Worm (Caenorhabditis elegans) whole organism, L4 larva: ENCODE data around the gene ced-9.

ENCODE experiments used
- F37D6.2 ChIP-seq: sonication (generic microtip); optimal IDR thresholded peaks from 2 replicates; lab custom pipeline; 2016; ENCODE audit warnings: mild to moderate bottlenecking, missing genetic modification characterization, missing compliant biosample characterization
- F44E2.7 ChIP-seq: fragments of 200-800 bp; sonication (Bioruptor generic); IDR thresholded peaks from 2 replicates; pipeline ENCODE4 v2.1.2; 2022; ENCODE audit warnings: missing genetic modification characterization, missing compliant biosample characterization
- F49E8.2 ChIP-seq: sonication (generic microtip); optimal IDR thresholded peaks from 2 replicates; lab custom pipeline; 2016; ENCODE audit warnings: missing compliant biosample characterization, mild to moderate bottlenecking, missing genetic modification characterization, borderline replicate concordance
- ZK337.2 ChIP-seq: fragments of 200-800 bp; sonication (Bioruptor generic); IDR thresholded peaks from 2 replicates; pipeline ENCODE4 v1.3.6; 2022; ENCODE audit warnings: missing genetic modification reagents, missing genetic modification characterization, missing compliant biosample characterization
- ZK546.5 ChIP-seq, 2 experiments: sonication (generic microtip); optimal IDR thresholded peaks; 2 replicates each; lab custom pipeline; 2017; ENCODE audit warnings: missing biosample characterization in 2 of 2, missing genetic modification characterization in 2 of 2
- aha-1 ChIP-seq: fragments of 150-350 bp; peaks from one replicate; lab custom pipeline; 2014; ENCODE audit warnings: missing biosample characterization, missing genetic modification characterization
- attf-4 ChIP-seq: sonication (generic microtip); optimal IDR thresholded peaks from 3 replicates; lab custom pipeline; 2017; ENCODE audit warnings: missing biosample characterization, missing genetic modification characterization
- ceh-20 ChIP-seq: fragments of 200-800 bp; sonication (Bioruptor generic); IDR thresholded peaks from 2 replicates; pipeline ENCODE4 v1.3.6; 2022; ENCODE audit warnings: missing genetic modification reagents, missing genetic modification characterization, missing compliant biosample characterization
- ceh-28 ChIP-seq: fragments of 150-350 bp; optimal IDR thresholded peaks from 2 replicates; lab custom pipeline; 2014; ENCODE audit warnings: missing biosample characterization, missing genetic modification reagents, missing genetic modification characterization
- ces-1 ChIP-seq: fragments of 150-350 bp; sonication (generic microtip); optimal IDR thresholded peaks from 4 replicates; lab custom pipeline; 2014; ENCODE audit warnings: missing biosample characterization, missing genetic modification reagents, missing genetic modification characterization
- ctbp-1 ChIP-seq: fragments of 200-800 bp; sonication (Bioruptor generic); IDR thresholded peaks from 2 replicates; pipeline ENCODE4 v1.3.6; 2022; ENCODE audit warnings: missing genetic modification reagents, missing genetic modification characterization, missing compliant biosample characterization
- daf-8 ChIP-seq: fragments of 200-800 bp; sonication (Bioruptor generic); IDR thresholded peaks from 2 replicates; pipeline ENCODE4 v1.3.6; 2022; ENCODE audit warnings: missing genetic modification characterization, missing compliant biosample characterization
- fkh-10 ChIP-seq: fragments of 150-350 bp; optimal IDR thresholded peaks from 2 replicates; lab custom pipeline; 2014; ENCODE audit warnings: missing biosample characterization, missing genetic modification reagents, missing genetic modification characterization
- gei-8 ChIP-seq: fragments of 200-800 bp; sonication (Bioruptor generic); optimal IDR thresholded peaks from 2 replicates; lab custom pipeline; 2018; ENCODE audit warnings: mild to moderate bottlenecking, missing genetic modification characterization, missing compliant biosample characterization
- hif-1 ChIP-seq, 2 experiments: sonication (generic microtip); optimal IDR thresholded peaks; 2 replicates each; lab custom pipeline; 2016 to 2017; ENCODE audit warnings: missing compliant biosample characterization in 2 of 2, missing genetic modification characterization in 2 of 2, missing genetic modification reagents in 2 of 2, missing genotype in 2 of 2, mild to moderate bottlenecking in 1 of 2
- jun-1 ChIP-seq: fragments of 150-350 bp; optimal IDR thresholded peaks from 2 replicates; lab custom pipeline; 2014; ENCODE audit warnings: missing biosample characterization, missing genetic modification reagents, missing genetic modification characterization
- lin-38 ChIP-seq: fragments of 200-800 bp; sonication (Bioruptor generic); IDR thresholded peaks from 2 replicates; pipeline ENCODE4 v1.3.6; 2022; ENCODE audit warnings: missing genetic modification reagents, missing genetic modification characterization, missing compliant biosample characterization
- lsy-2 ChIP-seq, 2 experiments: fragments of 150-350 bp in 1 of 2; sonication (generic microtip) in 1 of 2; optimal IDR thresholded peaks; 2 replicates each; lab custom pipeline; 2014 to 2017; ENCODE audit warnings: missing biosample characterization in 2 of 2, missing genetic modification characterization in 2 of 2
- mdl-1 ChIP-seq, 2 experiments: fragments of 150-350 bp in 1 of 2; sonication (generic microtip) in 1 of 2; optimal IDR thresholded peaks; 2 replicates each; lab custom pipeline; 2014 to 2017; ENCODE audit warnings: missing biosample characterization in 2 of 2, missing genetic modification characterization in 2 of 2
- mdt-29 ChIP-seq: fragments of 200-800 bp; sonication (Bioruptor generic); IDR thresholded peaks from 2 replicates; pipeline ENCODE4 v1.3.6; 2022; ENCODE audit warnings: missing genetic modification reagents, missing genetic modification characterization, missing compliant biosample characterization
- nhr-111 ChIP-seq: fragments of 200-800 bp; sonication (Bioruptor generic); optimal IDR thresholded peaks from 2 replicates; lab custom pipeline; 2018; ENCODE audit warnings: mild to moderate bottlenecking, missing genetic modification characterization, missing compliant biosample characterization
- php-3 ChIP-seq: fragments of 200-800 bp; sonication (Bioruptor generic); IDR thresholded peaks from 2 replicates; pipeline ENCODE4 v1.3.6; 2022; ENCODE audit warnings: missing genetic modification reagents, missing genetic modification characterization, missing compliant biosample characterization
- saeg-2 ChIP-seq: fragments of 200-800 bp; sonication (Bioruptor generic); IDR thresholded peaks from 2 replicates; pipeline ENCODE4 v1.3.6; 2022; ENCODE audit warnings: missing genetic modification reagents, missing genetic modification characterization, missing compliant biosample characterization
- sdz-12 ChIP-seq: fragments of 200-800 bp; sonication (Bioruptor generic); optimal IDR thresholded peaks from 2 replicates; lab custom pipeline; 2018; ENCODE audit warnings: mild to moderate bottlenecking, missing genetic modification characterization, missing compliant biosample characterization
- snpc-1.2 ChIP-seq: fragments of 200-800 bp; sonication (Bioruptor generic); IDR thresholded peaks from 2 replicates; pipeline ENCODE4 v1.3.6; 2022; ENCODE audit warnings: missing genetic modification reagents, missing genetic modification characterization, missing compliant biosample characterization
- unc-62 ChIP-seq, 3 experiments: fragments of 150-350 bp in 1 of 3; sonication (generic microtip); optimal IDR thresholded peaks in 2 of 3; peaks in 1 of 3; 1 replicate in 1 of 3; 2 replicates in 2 of 3; lab custom pipeline; 2014 to 2017; ENCODE audit warnings: missing biosample characterization in 3 of 3, missing genetic modification characterization in 3 of 3, missing genetic modification reagents in 3 of 3, missing genotype in 1 of 3
- vab-7 ChIP-seq: fragments of 200-800 bp; sonication (Bioruptor generic); IDR thresholded peaks from 2 replicates; pipeline ENCODE4 v1.3.6; 2022; ENCODE audit warnings: missing genetic modification reagents, missing genetic modification characterization, missing compliant biosample characterization
- zag-1 ChIP-seq: fragments of 150-350 bp; optimal IDR thresholded peaks from 2 replicates; lab custom pipeline; 2014; ENCODE audit warnings: missing biosample characterization, missing genetic modification characterization
- zfp-2 ChIP-seq: sonication (generic microtip); optimal IDR thresholded peaks from 2 replicates; lab custom pipeline; 2016; ENCODE audit warnings: mild to moderate bottlenecking, missing genetic modification characterization, missing compliant biosample characterization

The ced-9 gene

DNA sequence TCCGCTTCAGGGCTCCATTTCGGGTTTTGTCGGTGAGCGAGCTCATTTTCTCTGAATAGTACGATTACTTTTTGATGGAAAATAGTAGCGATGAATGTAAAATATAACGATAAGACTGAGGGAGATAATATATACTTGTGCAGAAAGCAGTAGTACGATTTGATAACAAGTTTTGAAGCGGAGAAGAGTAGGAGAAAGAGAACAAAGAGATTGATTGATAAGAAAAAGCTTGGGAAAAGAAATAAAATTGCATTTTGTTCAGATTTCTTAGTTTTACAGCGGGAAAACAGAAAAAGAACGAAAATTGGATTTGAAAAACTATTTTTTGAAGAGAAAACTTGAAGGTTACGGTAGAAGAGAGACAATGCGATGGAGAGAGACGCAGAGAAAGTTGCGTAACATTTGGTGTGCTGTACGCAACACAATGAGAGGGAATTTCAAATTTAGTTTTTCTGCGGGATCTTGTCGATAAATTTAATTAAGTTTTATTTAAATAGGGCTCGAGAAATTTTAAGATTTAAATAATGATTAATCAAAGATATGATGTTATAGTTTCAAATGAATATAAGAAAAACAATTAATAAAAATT is 22.7 kb downstream of the ced-9 start, which contains the start of gene umps-1 (continued):
- TF ChIP-seq ceh-28 (no peak), daf-8 (no peak), jun-1 (no peak), attf-4 (no peak), php-3 (GFP tag; lab: Robert Waterston, UW) (no peak), zfp-2 (tag; lab: Kevin White, UChicago) (no peak), F37D6.2 (tag; lab: Kevin White, UChicago) (no peak), snpc-1.2 (GFP tag; lab: Robert Waterston, UW) (no peak), unc-62 (GFP tag; optimal IDR thresholded peaks at IDR 0.05 in 1 of 2; lab: Kevin White, UChicago) (no peak), unc-62 (tag; optimal IDR thresholded peaks at IDR 0.05; lab: Kevin White, UChicago) (no peak), vab-7 (no peak), ces-1 (GFP tag; lab: Kevin White, UChicago) (no peak)

DNA sequence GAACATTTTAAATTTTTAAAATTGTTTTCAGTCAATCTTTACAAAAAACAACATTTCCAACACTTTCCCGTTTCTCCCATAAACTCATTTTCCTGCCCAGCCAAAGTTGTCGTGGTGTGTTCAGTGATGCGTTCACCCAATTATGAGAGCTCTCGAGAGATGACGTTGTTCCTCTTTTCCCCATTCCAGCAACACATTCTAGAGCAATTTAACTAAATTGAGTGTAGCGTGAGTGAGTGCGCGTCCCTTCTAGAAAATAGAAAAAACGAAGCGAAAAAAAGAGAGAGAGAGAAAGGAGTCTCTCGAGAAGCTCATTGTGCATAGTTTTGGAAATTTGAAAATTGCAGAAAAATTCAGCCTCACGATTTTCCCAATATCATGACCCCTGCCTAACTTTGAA is 23.8 kb downstream of the ced-9 start:
- TF ChIP-seq lsy-2 (tag; optimal IDR thresholded peaks at IDR 0.05; lab: Kevin White, UChicago): peak in 1 of 2 experiments; percentile 46
- no peak for TF ChIP-seq lin-38 (GFP tag; lab: Robert Waterston, UW)
- no peak for TF ChIP-seq mdt-29 (GFP tag; lab: Robert Waterston, UW)
- TF ChIP-seq aha-1 (tag; lab: Kevin White, UChicago): peak; percentile 14
- 0 out of 2 replicates have a peak, but pooled peaks have one; percentile 55 for TF ChIP-seq ctbp-1 (GFP tag; lab: Robert Waterston, UW)
- peak; percentile 62 for TF ChIP-seq fkh-10 (GFP tag; lab: Kevin White, UChicago)
- peak; percentile 86 for TF ChIP-seq ces-1 (GFP tag; lab: Kevin White, UChicago)

ce11 chrIII:10359916-10360315 is 24.9 kb downstream of the ced-9 start:
- no peak for TF ChIP-seq php-3 (GFP tag; lab: Robert Waterston, UW)
- TF ChIP-seq aha-1 (tag; lab: Kevin White, UChicago): peak; percentile 93

DNA sequence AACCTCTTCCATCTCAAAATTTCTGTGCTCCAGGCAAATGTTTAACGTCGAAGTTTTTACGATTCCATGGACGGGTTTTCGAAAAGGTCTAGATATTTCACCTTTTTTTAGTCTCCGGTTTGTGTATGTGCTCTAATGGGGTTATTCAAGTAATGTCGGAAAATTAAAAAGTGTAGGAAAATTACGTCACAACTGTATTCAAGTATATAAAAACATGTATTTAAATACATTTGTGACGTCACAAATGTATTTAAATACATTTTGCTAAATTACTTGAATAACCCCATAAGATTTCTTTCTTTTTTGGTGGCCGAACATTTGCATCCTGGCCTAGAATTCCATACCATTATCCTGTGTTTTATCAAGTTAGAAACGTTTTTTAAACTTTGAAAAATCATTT is 26.5 kb downstream of the ced-9 start:
- TF ChIP-seq lsy-2 (tag; optimal IDR thresholded peaks at IDR 0.05; lab: Kevin White, UChicago) (no peak), php-3 (GFP tag; lab: Robert Waterston, UW) (no peak), ZK546.5 (tag; optimal IDR thresholded peaks at IDR 0.05; lab: Kevin White, UChicago) (no peak), sdz-12 (no peak), hif-1 (tag; optimal IDR thresholded peaks at IDR 0.05; lab: Kevin White, UChicago) (no peak), ZK337.2 (GFP tag; lab: Robert Waterston, UW) (no peak), ceh-20 (GFP tag; lab: Robert Waterston, UW) (no peak), zag-1 (tag; lab: Kevin White, UChicago) (no peak), F49E8.2 (tag; lab: Kevin White, UChicago) (no peak), mdl-1 (tag; optimal IDR thresholded peaks at IDR 0.05; lab: Kevin White, UChicago) (no peak), nhr-111 (GFP tag; lab: Kevin White, UChicago) (no peak), gei-8 (GFP tag; lab: Kevin White, UChicago) (no peak)

- no peak for TF ChIP-seq ZK337.2 (GFP tag; lab: Robert Waterston, UW)
- TF ChIP-seq saeg-2 (GFP tag; lab: Robert Waterston, UW): no peak
- TF ChIP-seq F44E2.7 (GFP tag; lab: Robert Waterston, UW): no peak
- TF ChIP-seq, all 104 proteins: peak for 0
Observed at ce11 chrIII:10362920-10363319, 27.9 kb downstream of the ced-9 start.

ce11 chrIII:10364656-10365055 is 29.7 kb downstream of the ced-9 start, which contains the start of gene tbc-8:
TSS of gene tbc-8 (plus strand) at chrIII:10364956.
- TF ChIP-seq aha-1 (tag; lab: Kevin White, UChicago): peak; percentile 48
- no peak for TF ChIP-seq hif-1 (tag; optimal IDR thresholded peaks at IDR 0.05; lab: Kevin White, UChicago)
